Worm (Caenorhabditis elegans) whole organism, L1 larva: ENCODE data around the gene C53D6.8.

Experiments used
- ama-1 ChIP-seq: fragments of 150-350 bp; optimal IDR thresholded peaks from 2 replicates; lab custom pipeline; 2014
- ceh-63 ChIP-seq: fragments of 200-800 bp; sonication (Bioruptor generic); optimal IDR thresholded peaks from 2 replicates; lab custom pipeline; 2018; ENCODE audit warnings: mild to moderate bottlenecking, missing genetic modification characterization, missing compliant biosample characterization
- ceh-90 ChIP-seq: sonication (generic microtip); optimal IDR thresholded peaks from 2 replicates; lab custom pipeline; 2016; ENCODE audit warnings: missing genetic modification characterization, missing compliant biosample characterization
- elt-2 ChIP-seq: sonication (generic microtip); optimal IDR thresholded peaks from 2 replicates; lab custom pipeline; 2016; ENCODE audit warnings: missing genetic modification characterization, mild to moderate bottlenecking, inconsistent platforms, missing compliant biosample characterization, missing genetic modification reagents
- fkh-10 ChIP-seq: sonication (generic microtip); optimal IDR thresholded peaks from 2 replicates; lab custom pipeline; 2017; ENCODE audit warnings: missing biosample characterization, missing genetic modification reagents, missing genetic modification characterization
- hpl-2 ChIP-seq: fragments of 150-350 bp; optimal IDR thresholded peaks from 2 replicates; lab custom pipeline; 2014; ENCODE audit warnings: missing biosample characterization, missing genetic modification reagents, missing genetic modification characterization
- lin-15B ChIP-seq: fragments of 150-350 bp; sonication (generic microtip); optimal IDR thresholded peaks from 3 replicates; lab custom pipeline; 2014; ENCODE audit warnings: missing biosample characterization, missing genetic modification characterization
- nhr-237 ChIP-seq: fragments of 150-350 bp; optimal IDR thresholded peaks from 2 replicates; lab custom pipeline; 2014; ENCODE audit warnings: missing biosample characterization, missing genetic modification characterization
- snpc-4 ChIP-seq: fragments of 150-350 bp; optimal IDR thresholded peaks from 2 replicates; lab custom pipeline; 2014; ENCODE audit warnings: missing biosample characterization, missing genetic modification characterization
- unc-62 ChIP-seq: fragments of 150-350 bp; optimal IDR thresholded peaks from 2 replicates; lab custom pipeline; 2014; ENCODE audit warnings: missing biosample characterization, missing genetic modification reagents, missing genetic modification characterization
- zag-1 ChIP-seq: fragments of 150-350 bp; optimal IDR thresholded peaks from 2 replicates; lab custom pipeline; 2014; ENCODE audit warnings: missing biosample characterization, missing genetic modification characterization

DNA sequence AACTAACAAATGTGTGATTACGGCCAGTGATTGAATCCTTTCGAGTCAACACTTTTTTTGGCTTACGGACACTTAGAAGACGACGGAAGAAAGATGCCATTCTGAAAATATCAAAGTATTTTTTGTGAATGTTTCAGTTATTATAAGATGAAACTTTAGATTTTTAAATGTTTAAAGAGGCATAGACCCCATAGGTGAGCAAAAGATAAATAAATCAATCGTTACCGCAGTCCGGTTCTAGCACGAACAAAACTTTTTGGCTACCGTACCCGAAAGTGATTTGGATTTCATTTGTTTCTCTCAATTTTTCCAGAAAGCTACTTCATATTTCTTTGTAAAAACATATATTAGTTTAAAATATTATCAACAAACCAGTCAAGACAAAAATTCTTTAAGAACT is 34.5 kb upstream of the C53D6.8 start, which contains the start of gene C53D6.7:
- no peak for TF ChIP-seq snpc-4 (tag; lab: Kevin White, UChicago)
- TF ChIP-seq ama-1 (lab: Kevin White, UChicago), result no peak
- no peak for TF ChIP-seq elt-2 (tag; lab: Kevin White, UChicago)
- TF ChIP-seq nhr-237 (tag; lab: Kevin White, UChicago), result no peak
- TF ChIP-seq zag-1 (tag; lab: Kevin White, UChicago), result no peak
- TF ChIP-seq lin-15B, result no peak
- no peak for TF ChIP-seq ceh-63 (GFP tag; lab: Kevin White, UChicago)
- TF ChIP-seq fkh-10 (GFP tag; lab: Kevin White, UChicago), result no peak
- TF ChIP-seq ceh-90 (tag; lab: Kevin White, UChicago), result no peak
- no peak for TF ChIP-seq unc-62
- no peak for TF ChIP-seq hpl-2 (GFP tag; lab: Kevin White, UChicago)
